Worm (Caenorhabditis elegans): ENCODE results near the gene scvp-1.

scvp-1 gene

ce11 chrV:10965501-10965900 is 34.4 kb upstream of the scvp-1 start, which contains the start of the genes ctf-4 and eef-1G (continued):
- TF ChIP-seq elt-3 (tag; optimal IDR thresholded peaks at IDR 0.05): peak in 1 of 3 experiments; percentile 52
- peak; percentile 97 for TF ChIP-seq nfya-1 (tag; optimal IDR thresholded peaks at IDR 0.05; ENCODE audit: insufficient read depth)
- TF ChIP-seq nhr-11 (tag; optimal IDR thresholded peaks at IDR 0.05): peak; percentile 91
- peak; percentile 61 for TF ChIP-seq ama-1 (optimal IDR thresholded peaks at IDR 0.05)
- TF ChIP-seq daf-12 (tag; optimal IDR thresholded peaks at IDR 0.05): no peak
- peak; percentile 3 for TF ChIP-seq mdl-1 (tag; optimal IDR thresholded peaks at IDR 0.05)
- peak; percentile 96 for TF ChIP-seq lin-39 (tag; optimal IDR thresholded peaks at IDR 0.05)
- no peak for TF ChIP-seq mml-1 (tag; optimal IDR thresholded peaks at IDR 0.05)
- peak; percentile 82 for TF ChIP-seq R02D3.7 (tag; optimal IDR thresholded peaks at IDR 0.05)
- peak; percentile 93 for TF ChIP-seq nhr-43 (tag; optimal IDR thresholded peaks at IDR 0.05; ENCODE audit: poor library complexity, severe bottlenecking)
- peak; percentile 80 for TF ChIP-seq ceh-82 (tag; optimal IDR thresholded peaks at IDR 0.05)
- TF ChIP-seq elt-1 (tag; optimal IDR thresholded peaks at IDR 0.05): peak; percentile 70
- peak; percentile 82 for TF ChIP-seq ceh-28 (tag; optimal IDR thresholded peaks at IDR 0.05)
- peak; percentile 88 for TF ChIP-seq skn-1 (tag; optimal IDR thresholded peaks at IDR 0.05)
- TF ChIP-seq zag-1 (tag; optimal IDR thresholded peaks at IDR 0.05): no peak
- TF ChIP-seq ztf-4 (tag; optimal IDR thresholded peaks at IDR 0.05): peak; percentile 71
- TF ChIP-seq fkh-10 (GFP tag; optimal IDR thresholded peaks at IDR 0.05): peak; percentile 62
- peak; percentile 99 for TF ChIP-seq pha-4 (tag; optimal IDR thresholded peaks at IDR 0.05)
- peak; percentile 92 for TF ChIP-seq egl-27 (tag; optimal IDR thresholded peaks at IDR 0.05)
- peak; percentile 99 for TF ChIP-seq nhr-23 (tag; optimal IDR thresholded peaks at IDR 0.05)

DNA sequence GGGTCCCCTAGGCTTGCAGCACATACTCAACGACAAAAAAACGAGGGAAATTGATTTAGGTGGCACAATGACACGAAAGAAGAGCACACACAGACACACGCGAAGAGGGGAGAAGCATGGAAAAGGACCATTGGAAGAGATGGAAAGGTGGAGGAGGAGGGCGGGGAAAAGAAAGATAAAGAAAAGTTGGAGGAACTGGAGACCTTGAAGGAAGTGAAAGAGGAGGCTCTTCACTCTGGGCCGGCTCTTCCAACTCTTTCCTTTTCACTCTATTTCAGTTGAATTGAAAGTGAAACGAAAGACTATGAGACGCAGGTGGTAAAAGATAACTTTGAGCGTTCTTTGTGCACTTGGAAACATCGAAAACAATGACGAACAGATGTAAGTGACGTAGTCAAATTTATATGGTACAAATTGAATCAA is 30.4 kb upstream of the scvp-1 start:
- no peak for TF ChIP-seq ZK546.5 (tag; optimal IDR thresholded peaks at IDR 0.05)
- TF ChIP-seq nhr-77 (tag; optimal IDR thresholded peaks at IDR 0.05): no peak
- TF ChIP-seq ztf-11 (tag; optimal IDR thresholded peaks at IDR 0.05): no peak
- peak; percentile 73 for TF ChIP-seq nfya-1 (tag; optimal IDR thresholded peaks at IDR 0.05; ENCODE audit: insufficient read depth)
- no peak for TF ChIP-seq nhr-23 (tag; optimal IDR thresholded peaks at IDR 0.05)
- TF ChIP-seq egl-5 (tag; optimal IDR thresholded peaks at IDR 0.05): peak; percentile 76
- no peak for TF ChIP-seq fos-1 (tag; optimal IDR thresholded peaks at IDR 0.05)
- TF ChIP-seq R02D3.7 (tag; optimal IDR thresholded peaks at IDR 0.05): no peak
- no peak for TF ChIP-seq mdl-1 (tag; optimal IDR thresholded peaks at IDR 0.05)
- no peak for TF ChIP-seq lin-15B (tag; optimal IDR thresholded peaks at IDR 0.05)
- no peak for TF ChIP-seq nhr-25 (tag; optimal IDR thresholded peaks at IDR 0.05)
- TF ChIP-seq eor-1 (tag; optimal IDR thresholded peaks at IDR 0.05): no peak
- peak; percentile 42 for TF ChIP-seq snpc-4 (tag; optimal IDR thresholded peaks at IDR 0.05)
- no peak for TF ChIP-seq aly-2 (tag; optimal IDR thresholded peaks at IDR 0.05)
- no peak for TF ChIP-seq elt-1 (tag; optimal IDR thresholded peaks at IDR 0.05)
- peak; percentile 56 for TF ChIP-seq lin-39 (tag; optimal IDR thresholded peaks at IDR 0.05)
- no peak for TF ChIP-seq skn-1 (tag; optimal IDR thresholded peaks at IDR 0.05)
- no peak for TF ChIP-seq daf-12 (tag; optimal IDR thresholded peaks at IDR 0.05)
- TF ChIP-seq ceh-82 (tag; optimal IDR thresholded peaks at IDR 0.05): no peak
- TF ChIP-seq elt-3 (tag; optimal IDR thresholded peaks at IDR 0.05): no peak
- no peak for TF ChIP-seq ceh-9 (tag; optimal IDR thresholded peaks at IDR 0.05)
- TF ChIP-seq jun-1 (tag; optimal IDR thresholded peaks at IDR 0.05): peak; percentile 52
- TF ChIP-seq ceh-16 (tag; optimal IDR thresholded peaks at IDR 0.05): no peak
- peak; percentile 60 for TF ChIP-seq ama-1 (optimal IDR thresholded peaks at IDR 0.05)
- peak; percentile 32 for TF ChIP-seq ceh-28 (tag; optimal IDR thresholded peaks at IDR 0.05)
- TF ChIP-seq fkh-2 (tag; optimal IDR thresholded peaks at IDR 0.05): no peak
- peak; percentile 43 for TF ChIP-seq lsy-12 (tag; optimal IDR thresholded peaks at IDR 0.05)
- TF ChIP-seq ztf-4 (tag; optimal IDR thresholded peaks at IDR 0.05): no peak
- TF ChIP-seq nhr-43 (tag; optimal IDR thresholded peaks at IDR 0.05; ENCODE audit: poor library complexity, severe bottlenecking): no peak
- no peak for TF ChIP-seq egl-27 (tag; optimal IDR thresholded peaks at IDR 0.05)
- peak; percentile 20 for TF ChIP-seq pqm-1 (tag; optimal IDR thresholded peaks at IDR 0.05)
- peak; percentile 81 for TF ChIP-seq hmg-11 (tag; optimal IDR thresholded peaks at IDR 0.05)
- peak; percentile 27 for TF ChIP-seq elt-2 (tag; optimal IDR thresholded peaks at IDR 0.05)
- TF ChIP-seq sea-2 (GFP tag; optimal IDR thresholded peaks at IDR 0.05): no peak
- no peak for TF ChIP-seq zag-1 (tag; optimal IDR thresholded peaks at IDR 0.05)
- TF ChIP-seq pha-4 (tag; optimal IDR thresholded peaks at IDR 0.05): peak; percentile 34
- TF ChIP-seq nhr-67 (tag; optimal IDR thresholded peaks at IDR 0.05): no peak
- no peak for TF ChIP-seq unc-62 (GFP tag; optimal IDR thresholded peaks at IDR 0.05)
- TF ChIP-seq nhr-11 (tag; optimal IDR thresholded peaks at IDR 0.05): peak; percentile 51
- peak; percentile 59 for TF ChIP-seq tbx-2 (tag; optimal IDR thresholded peaks at IDR 0.05)
- peak; percentile 67 for TF ChIP-seq fkh-10 (GFP tag; optimal IDR thresholded peaks at IDR 0.05)
- no peak for TF ChIP-seq nhr-12 (tag; optimal IDR thresholded peaks at IDR 0.05)

Measured in whole organism, L3 larva.